Worm (Caenorhabditis elegans): Measurements from ENCODE around the gene gpd-4.

The gpd-4 gene

ce11 chrII:10146488-10146887 lies 24.6 kb upstream of the gpd-4 start, which contains the start of gene pax-3:
Gene pax-3, plus strand, starts transcription at chrII:10146570.
- TF ChIP-seq snpc-4 (tag; optimal IDR thresholded peaks at IDR 0.05) = no peak
- TF ChIP-seq nhr-237 (tag; optimal IDR thresholded peaks at IDR 0.05) = no peak
- no peak for TF ChIP-seq drap-1 (GFP tag; optimal IDR thresholded peaks at IDR 0.05)
- no peak for TF ChIP-seq lin-13 (tag; optimal IDR thresholded peaks at IDR 0.05)
- peak; percentile 71 for TF ChIP-seq lsy-2 (tag; optimal IDR thresholded peaks at IDR 0.05)
- no peak for TF ChIP-seq sem-2 (GFP tag; optimal IDR thresholded peaks at IDR 0.05)
- TF ChIP-seq ces-1 (GFP tag; optimal IDR thresholded peaks at IDR 0.05) = no peak

ce11 chrII:10147502-10147901 lies 23.6 kb upstream of the gpd-4 start:
- no peak for TF ChIP-seq ceh-83 (GFP tag; optimal IDR thresholded peaks at IDR 0.05)
- no peak for TF ChIP-seq snpc-4 (tag; optimal IDR thresholded peaks at IDR 0.05)
- no peak for TF ChIP-seq mab-5 (tag; optimal IDR thresholded peaks at IDR 0.05)
- no peak for TF ChIP-seq sem-2 (GFP tag; optimal IDR thresholded peaks at IDR 0.05)
- TF ChIP-seq nhr-28 (tag; optimal IDR thresholded peaks at IDR 0.05) = no peak
- TF ChIP-seq nhr-12 (tag; optimal IDR thresholded peaks at IDR 0.05) = no peak
- TF ChIP-seq ham-2 (GFP tag; optimal IDR thresholded peaks at IDR 0.05) = no peak
- TF ChIP-seq mep-1 (tag; optimal IDR thresholded peaks at IDR 0.05) = no peak
- TF ChIP-seq elt-3 (tag; optimal IDR thresholded peaks at IDR 0.05) = no peak
- no peak for TF ChIP-seq M03D4.4 (tag; optimal IDR thresholded peaks at IDR 0.05)

DNA sequence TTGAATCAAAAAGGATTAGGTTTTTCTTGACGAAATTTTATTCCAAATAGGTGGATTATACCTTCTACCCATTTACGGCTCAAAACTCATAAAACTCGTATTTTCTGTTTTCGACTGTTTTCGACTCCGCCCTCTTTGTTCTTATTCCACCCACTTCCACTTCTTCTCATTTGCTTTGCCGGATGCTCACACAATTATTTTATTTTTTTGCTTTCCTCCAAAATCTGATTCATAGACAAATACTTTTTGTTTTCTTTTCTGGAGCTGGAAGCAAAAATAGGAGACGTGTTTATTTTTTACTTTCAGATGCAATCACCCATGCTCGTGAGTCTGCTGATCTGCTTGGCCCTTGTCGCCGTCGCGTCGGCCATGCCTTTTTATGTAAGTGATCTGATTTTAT lies 16.0 kb upstream of the gpd-4 start, which contains the start of gene nlp-63:
Gene nlp-63 (plus strand): TSS at position 301 of the 400 bp plus-strand sequence.
- no peak for TF ChIP-seq unc-120 (tag; optimal IDR thresholded peaks at IDR 0.05; ENCODE audit: poor library complexity, severe bottlenecking)
- TF ChIP-seq pha-4 (tag; optimal IDR thresholded peaks at IDR 0.05) = no peak
- TF ChIP-seq tbx-8 (GFP tag; optimal IDR thresholded peaks at IDR 0.05) = no peak
- no peak for TF ChIP-seq lin-32 (GFP tag; optimal IDR thresholded peaks at IDR 0.05)
- TF ChIP-seq sptf-1 (tag; optimal IDR thresholded peaks at IDR 0.05) = no peak
- no peak for TF ChIP-seq nhr-28 (tag; optimal IDR thresholded peaks at IDR 0.05)
- TF ChIP-seq mls-2 (tag; optimal IDR thresholded peaks at IDR 0.05) = no peak
- no peak for TF ChIP-seq nhr-12 (tag; optimal IDR thresholded peaks at IDR 0.05)
- TF ChIP-seq M03D4.4 (tag; optimal IDR thresholded peaks at IDR 0.05) = no peak
- no peak for TF ChIP-seq mep-1 (tag; optimal IDR thresholded peaks at IDR 0.05)
- TF ChIP-seq snpc-4 (tag; optimal IDR thresholded peaks at IDR 0.05) = no peak

ce11 chrII:10162785-10163184 lies 8.3 kb upstream of the gpd-4 start:
- TF ChIP-seq pha-4 (tag; optimal IDR thresholded peaks at IDR 0.05) = no peak

- TF ChIP-seq ztf-11 (tag; optimal IDR thresholded peaks at IDR 0.05) (no peak), sem-2 (GFP tag; optimal IDR thresholded peaks at IDR 0.05) (no peak), lin-13 (tag; optimal IDR thresholded peaks at IDR 0.05) (no peak), ham-2 (GFP tag; optimal IDR thresholded peaks at IDR 0.05) (no peak), elt-3 (tag; optimal IDR thresholded peaks at IDR 0.05) (no peak), nhr-28 (tag; optimal IDR thresholded peaks at IDR 0.05) (no peak), snpc-4 (tag; optimal IDR thresholded peaks at IDR 0.05) (no peak), mls-2 (tag; optimal IDR thresholded peaks at IDR 0.05) (no peak)
These were observed 6.9 kb upstream of the gpd-4 start for ce11 chrII:10164137-10164536.

DNA sequence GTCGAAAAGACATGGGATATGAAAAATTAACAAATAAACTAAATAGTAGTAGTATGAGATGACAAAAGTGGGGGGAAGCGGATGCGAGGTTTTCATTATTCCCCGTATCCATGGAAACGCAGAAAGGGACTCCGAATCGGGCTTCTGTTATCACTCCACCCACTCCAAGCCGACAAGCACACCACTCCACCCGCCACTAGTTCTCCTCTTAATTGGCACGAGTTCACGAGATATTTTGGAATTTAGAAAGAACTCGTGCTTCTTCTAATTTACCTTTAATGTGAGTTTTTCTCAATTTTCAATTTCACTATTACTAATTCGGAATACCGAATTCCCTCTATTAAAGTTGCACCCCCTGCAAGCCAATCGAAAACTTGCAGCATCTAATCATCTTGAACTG lies 4.7 kb upstream of the gpd-4 start:
- TF ChIP-seq mls-2 (tag; optimal IDR thresholded peaks at IDR 0.05) (no peak), elt-1 (tag; optimal IDR thresholded peaks at IDR 0.05; ENCODE audit: borderline replicate concordance, insufficient read depth) (no peak), ceh-39 (tag; optimal IDR thresholded peaks at IDR 0.05) (no peak), pha-4 (tag; optimal IDR thresholded peaks at IDR 0.05) (no peak), mep-1 (tag; optimal IDR thresholded peaks at IDR 0.05) (no peak)

- peak; percentile 47 for TF ChIP-seq ces-1 (GFP tag; optimal IDR thresholded peaks at IDR 0.05)
- no peak for TF ChIP-seq ham-2 (GFP tag; optimal IDR thresholded peaks at IDR 0.05)
- TF ChIP-seq elt-1 (tag; optimal IDR thresholded peaks at IDR 0.05; ENCODE audit: borderline replicate concordance, insufficient read depth) = no peak
- no peak for TF ChIP-seq lin-32 (GFP tag; optimal IDR thresholded peaks at IDR 0.05)
These were observed 3.3 kb upstream of the gpd-4 start for ce11 chrII:10167731-10168130.

Measured in whole organism, mixed stage, embryonic.